Fruit fly (Drosophila melanogaster) whole organism, embryonic: ENCODE measurements around the gene CG4009.

Source experiments
- CG3726 ChIP-seq: fragments of 200-800 bp; sonication (Bioruptor generic); IDR thresholded peaks from 3 replicates; pipeline ENCODE4, ENCODE4 v1.3.6; 2022; ENCODE audit warnings: missing biosample characterization, missing genetic modification characterization
- CG9727 ChIP-seq: fragments of 200-800 bp; sonication (Bioruptor generic); optimal IDR thresholded peaks from 3 replicates; lab custom pipeline; 2017; ENCODE audit warnings: missing biosample characterization, mild to moderate bottlenecking, missing genetic modification characterization
- Mad ChIP-seq: fragments of 200-800 bp; sonication (Bioruptor generic); optimal IDR thresholded peaks from 2 replicates; lab custom pipeline; 2016; ENCODE audit warnings: missing biosample characterization, missing genetic modification characterization
- pum ChIP-seq: fragments of 200-800 bp; sonication (Bioruptor generic); optimal IDR thresholded peaks from 2 replicates; lab custom pipeline; 2016; ENCODE audit warnings: missing biosample characterization, missing genetic modification characterization

DNA sequence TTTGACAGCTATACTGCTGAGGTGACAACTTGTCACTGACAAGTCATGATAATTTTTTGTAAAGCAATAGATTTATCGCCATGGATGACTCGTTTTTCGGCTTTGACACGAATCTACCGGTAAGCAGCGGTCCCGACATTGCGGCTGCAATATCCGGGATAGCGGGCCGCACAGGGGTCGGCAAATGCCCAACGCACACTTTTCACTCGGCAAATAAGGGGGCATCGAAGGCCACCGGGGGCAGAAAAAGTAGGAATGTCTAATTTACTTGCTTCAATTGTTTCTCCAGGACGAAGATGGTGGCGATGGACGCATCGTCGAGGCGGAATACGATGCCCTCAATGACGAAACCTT lies 7.7 kb upstream of the CG4009 start:
- TF ChIP-seq pum (no peak), CG3726 (GFP tag; lab: Robert Waterston, UW) (no peak), Mad (GFP tag; lab: Kevin White, UChicago) (no peak), CG9727 (no peak)
